Fruit fly (Drosophila melanogaster): ENCODE measurements around the gene AkhR.

dm6 chr2L:6667719-6668325 is 48.2 kb downstream of the AkhR start, which contains the start of gene Galt:
- TF ChIP-seq Myc (optimal IDR thresholded peaks at IDR 0.05) (no peak), insv (optimal IDR thresholded peaks at IDR 0.05) (no peak), psq (optimal IDR thresholded peaks at IDR 0.05) (no peak), h (optimal IDR thresholded peaks at IDR 0.05) (no peak), Sin3A (optimal IDR thresholded peaks at IDR 0.05) (no peak), ttk (optimal IDR thresholded peaks at IDR 0.05) (no peak)
